Worm (Caenorhabditis elegans) whole organism, L1 larva: ENCODE results near the gene srv-15.

ENCODE experiments used
- alr-1 ChIP-seq: fragments of 200-800 bp; sonication (Bioruptor generic); optimal IDR thresholded peaks from 2 replicates; lab custom pipeline; 2018; ENCODE audit warnings: borderline replicate concordance, mild to moderate bottlenecking, missing genetic modification characterization, missing compliant biosample characterization
- aly-2 ChIP-seq: fragments of 150-350 bp; optimal IDR thresholded peaks from 2 replicates; lab custom pipeline; 2014; ENCODE audit warnings: missing biosample characterization, missing genetic modification characterization
- blmp-1 ChIP-seq: fragments of 150-350 bp; optimal IDR thresholded peaks from 2 replicates; lab custom pipeline; 2014; ENCODE audit warnings: missing biosample characterization, missing genetic modification characterization
- ceh-82 ChIP-seq, 3 experiments: fragments of 150-350 bp in 1 of 3; sonication (generic microtip) in 2 of 3; optimal IDR thresholded peaks; 2 replicates each; lab custom pipeline; 2014 to 2017; ENCODE audit warnings: missing biosample characterization in 3 of 3, missing genetic modification characterization in 3 of 3
- ceh-88 ChIP-seq: fragments of 200-800 bp; sonication (Bioruptor generic); IDR thresholded peaks from 2 replicates; pipeline ENCODE4 v1.3.6; 2022; ENCODE audit warnings: missing genetic modification characterization, missing compliant biosample characterization
- efl-1 ChIP-seq, 4 experiments: fragments of 150-350 bp; optimal IDR thresholded peaks in 3 of 4; peaks in 1 of 4; 1 replicate in 1 of 4; 2 replicates in 3 of 4; lab custom pipeline; 2014; ENCODE audit warnings: missing biosample characterization in 2 of 4, missing genetic modification characterization in 2 of 4, missing genetic modification reagents in 2 of 4
- fos-1 ChIP-seq: fragments of 150-350 bp; optimal IDR thresholded peaks from 2 replicates; lab custom pipeline; 2014; ENCODE audit warnings: missing biosample characterization, missing genetic modification characterization
- lin-35 ChIP-seq, 2 experiments: fragments of 150-350 bp; optimal IDR thresholded peaks; 2 replicates each; lab custom pipeline; 2014; ENCODE audit warnings: missing biosample characterization in 2 of 2, missing genetic modification characterization in 2 of 2, missing genetic modification reagents in 2 of 2
- mdl-1 ChIP-seq, 2 experiments: fragments of 150-350 bp; optimal IDR thresholded peaks; 2 replicates each; lab custom pipeline; 2014 to 2017; ENCODE audit warnings: missing biosample characterization in 2 of 2, missing genetic modification characterization in 2 of 2, inconsistent platforms in 1 of 2
- nhr-11 ChIP-seq: fragments of 150-350 bp; optimal IDR thresholded peaks from 2 replicates; lab custom pipeline; 2014; ENCODE audit warnings: missing biosample characterization, missing genetic modification characterization
- nhr-19 ChIP-seq: fragments of 200-800 bp; sonication (Bioruptor generic); conservative IDR thresholded peaks from 2 replicates; pipeline ENCODE4 v1.3.6; 2022; ENCODE audit warnings: missing genetic modification characterization, missing compliant biosample characterization
- unc-62 ChIP-seq: fragments of 150-350 bp; optimal IDR thresholded peaks from 2 replicates; lab custom pipeline; 2014; ENCODE audit warnings: missing biosample characterization, missing genetic modification reagents, missing genetic modification characterization

DNA sequence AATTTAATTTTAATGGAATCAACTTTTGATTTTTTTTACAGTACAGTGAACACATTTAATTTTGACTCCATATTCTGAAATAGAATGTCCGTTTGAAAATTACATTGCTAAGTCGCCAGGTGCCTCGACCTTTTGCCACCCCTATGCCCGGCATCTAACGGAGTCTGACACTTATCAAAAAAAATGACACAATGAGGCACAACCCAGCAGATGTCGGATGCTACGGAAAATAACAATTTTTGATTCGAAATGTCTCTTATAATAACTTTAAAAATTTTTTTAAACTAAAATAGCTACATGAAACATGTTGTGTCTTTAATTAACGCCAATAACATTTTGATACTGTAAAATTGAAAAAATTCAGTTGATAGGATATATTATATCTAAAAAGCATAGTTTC is 49.0 kb downstream of the srv-15 start:
- no peak for TF ChIP-seq nhr-19
- TF ChIP-seq ceh-82 (tag; optimal IDR thresholded peaks at IDR 0.05; lab: Kevin White, UChicago), result no peak
- TF ChIP-seq efl-1 (optimal IDR thresholded peaks at IDR 0.05; lab: Kevin White, UChicago), result no peak
- TF ChIP-seq efl-1 (GFP tag; optimal IDR thresholded peaks at IDR 0.05 in 1 of 2; lab: Kevin White, UChicago), result no peak
- no peak for TF ChIP-seq mdl-1 (tag; optimal IDR thresholded peaks at IDR 0.05; lab: Kevin White, UChicago)
- TF ChIP-seq lin-35 (GFP tag; optimal IDR thresholded peaks at IDR 0.05; lab: Kevin White, UChicago), result no peak
- TF ChIP-seq alr-1 (tag; lab: Kevin White, UChicago), result no peak
- no peak for TF ChIP-seq aly-2 (tag; lab: Kevin White, UChicago)
- TF ChIP-seq blmp-1, result no peak
- no peak for TF ChIP-seq ceh-88 (GFP tag; lab: Robert Waterston, UW)
- TF ChIP-seq fos-1 (tag; lab: Kevin White, UChicago), result no peak
- TF ChIP-seq unc-62 (GFP tag; lab: Kevin White, UChicago), result no peak
- no peak for TF ChIP-seq nhr-11 (tag; lab: Kevin White, UChicago)
